Worm (Caenorhabditis elegans) whole organism, L3 larva: ENCODE measurements around the gene rps-30.

ENCODE experiments used
- R02D3.7 ChIP-seq: fragments of 150-350 bp; optimal IDR thresholded peaks from 2 replicates; lab custom pipeline; 2014; ENCODE audit warnings: missing biosample characterization, missing genetic modification characterization
- ZK546.5 ChIP-seq: sonication (generic microtip); optimal IDR thresholded peaks from 2 replicates; lab custom pipeline; 2017; ENCODE audit warnings: missing biosample characterization, missing genetic modification characterization
- ama-1 ChIP-seq: fragments of 150-350 bp; optimal IDR thresholded peaks from 2 replicates; lab custom pipeline; 2018
- ceh-16 ChIP-seq: sonication (generic microtip); optimal IDR thresholded peaks from 2 replicates; lab custom pipeline; 2017; ENCODE audit warnings: missing biosample characterization, missing genetic modification characterization
- ceh-9 ChIP-seq: sonication (generic microtip); optimal IDR thresholded peaks from 2 replicates; lab custom pipeline; 2018; ENCODE audit warnings: missing biosample characterization, missing genetic modification characterization
- egl-5 ChIP-seq: fragments of 150-350 bp; optimal IDR thresholded peaks from 2 replicates; lab custom pipeline; 2017; ENCODE audit warnings: missing biosample characterization, missing genetic modification reagents, missing genetic modification characterization, inconsistent platforms
- elt-1 ChIP-seq: fragments of 150-350 bp; optimal IDR thresholded peaks from 2 replicates; lab custom pipeline; 2014; ENCODE audit warnings: missing biosample characterization, missing genetic modification characterization
- elt-2 ChIP-seq: sonication (generic microtip); optimal IDR thresholded peaks from 2 replicates; lab custom pipeline; 2016; ENCODE audit warnings: missing genetic modification reagents, mild to moderate bottlenecking, missing genetic modification characterization, missing compliant biosample characterization
- elt-3 ChIP-seq, 3 experiments: fragments of 150-350 bp in 1 of 3; sonication (generic microtip) in 2 of 3; optimal IDR thresholded peaks; 2 replicates in 2 of 3; 4 replicates in 1 of 3; lab custom pipeline; 2014 to 2017; ENCODE audit warnings: missing biosample characterization in 3 of 3, missing genetic modification characterization in 3 of 3
- fkh-10 ChIP-seq: sonication (generic microtip); optimal IDR thresholded peaks from 2 replicates; lab custom pipeline; 2017; ENCODE audit warnings: missing biosample characterization, missing genetic modification reagents, missing genetic modification characterization
- fkh-2 ChIP-seq: fragments of 150-350 bp; optimal IDR thresholded peaks from 2 replicates; lab custom pipeline; 2014; ENCODE audit warnings: missing biosample characterization, missing genetic modification reagents, missing genetic modification characterization
- hmg-11 ChIP-seq: sonication (generic microtip); optimal IDR thresholded peaks from 2 replicates; lab custom pipeline; 2016; ENCODE audit warnings: missing genetic modification characterization, missing compliant biosample characterization
- lin-15B ChIP-seq: fragments of 150-350 bp; optimal IDR thresholded peaks from 2 replicates; lab custom pipeline; 2014; ENCODE audit warnings: missing biosample characterization, missing genetic modification characterization
- lin-39 ChIP-seq: fragments of 150-350 bp; optimal IDR thresholded peaks from 2 replicates; lab custom pipeline; 2018; ENCODE audit warnings: missing biosample characterization, missing genetic modification reagents, missing genetic modification characterization
- mdl-1 ChIP-seq: fragments of 150-350 bp; optimal IDR thresholded peaks from 2 replicates; lab custom pipeline; 2014; ENCODE audit warnings: missing biosample characterization, missing genetic modification characterization
- mml-1 ChIP-seq: fragments of 150-350 bp; sonication (generic microtip); optimal IDR thresholded peaks from 3 replicates; lab custom pipeline; 2014; ENCODE audit warnings: missing biosample characterization, missing genetic modification characterization
- nfya-1 ChIP-seq: sonication (generic microtip); optimal IDR thresholded peaks from 2 replicates; lab custom pipeline; 2017; ENCODE audit warnings: missing genetic modification characterization, mild to moderate bottlenecking, missing compliant biosample characterization, antibody characterized with exemption, moderate library complexity; ENCODE audit not compliant: insufficient read depth
- nhr-11 ChIP-seq: fragments of 150-350 bp; optimal IDR thresholded peaks from 2 replicates; lab custom pipeline; 2014; ENCODE audit warnings: missing biosample characterization, missing genetic modification characterization
- nhr-23 ChIP-seq: fragments of 150-350 bp; optimal IDR thresholded peaks from 2 replicates; lab custom pipeline; 2014; ENCODE audit warnings: missing biosample characterization, missing genetic modification reagents, missing genetic modification characterization
- nhr-237 ChIP-seq: fragments of 150-350 bp; optimal IDR thresholded peaks from 2 replicates; lab custom pipeline; 2014; ENCODE audit warnings: missing biosample characterization, missing genetic modification characterization
- nhr-25 ChIP-seq: sonication (generic microtip); optimal IDR thresholded peaks from 2 replicates; lab custom pipeline; 2017; ENCODE audit warnings: missing biosample characterization, missing genetic modification characterization
- nhr-28 ChIP-seq: fragments of 150-350 bp; optimal IDR thresholded peaks from 2 replicates; lab custom pipeline; 2014; ENCODE audit warnings: missing biosample characterization, missing genetic modification characterization
- nhr-67 ChIP-seq: fragments of 150-350 bp; optimal IDR thresholded peaks from 2 replicates; lab custom pipeline; 2014; ENCODE audit warnings: missing biosample characterization, missing genetic modification characterization
- nhr-76 ChIP-seq: fragments of 150-350 bp; sonication (generic microtip); optimal IDR thresholded peaks from 5 replicates; lab custom pipeline; 2014; ENCODE audit warnings: missing biosample characterization, missing genetic modification characterization
- nhr-77 ChIP-seq: fragments of 150-350 bp; optimal IDR thresholded peaks from 2 replicates; lab custom pipeline; 2014; ENCODE audit warnings: missing biosample characterization, missing genetic modification characterization
- pha-4 ChIP-seq: fragments of 150-350 bp; optimal IDR thresholded peaks from 2 replicates; lab custom pipeline; 2014; ENCODE audit warnings: missing biosample characterization, missing genetic modification reagents, missing genetic modification characterization
- pqm-1 ChIP-seq: fragments of 150-350 bp; optimal IDR thresholded peaks from 2 replicates; lab custom pipeline; 2017; ENCODE audit warnings: missing biosample characterization, missing genetic modification characterization, inconsistent platforms
- sea-2 ChIP-seq: fragments of 150-350 bp; sonication (generic microtip); optimal IDR thresholded peaks from 4 replicates; lab custom pipeline; 2014; ENCODE audit warnings: missing biosample characterization, missing genetic modification reagents, missing genetic modification characterization
- snpc-4 ChIP-seq: fragments of 150-350 bp; optimal IDR thresholded peaks from 2 replicates; lab custom pipeline; 2014; ENCODE audit warnings: missing biosample characterization, missing genetic modification characterization
- unc-39 ChIP-seq: sonication (generic microtip); optimal IDR thresholded peaks from 4 replicates; lab custom pipeline; 2017; ENCODE audit warnings: missing biosample characterization, missing genetic modification characterization
- unc-62 ChIP-seq: fragments of 150-350 bp; sonication (generic microtip); optimal IDR thresholded peaks from 4 replicates; lab custom pipeline; 2014; ENCODE audit warnings: missing biosample characterization, missing genetic modification reagents, missing genetic modification characterization
- zag-1 ChIP-seq: fragments of 150-350 bp; optimal IDR thresholded peaks from 2 replicates; lab custom pipeline; 2014; ENCODE audit warnings: missing biosample characterization, missing genetic modification characterization
- ztf-4 ChIP-seq: fragments of 150-350 bp; optimal IDR thresholded peaks from 2 replicates; lab custom pipeline; 2014; ENCODE audit warnings: missing biosample characterization, missing genetic modification characterization

The rps-30 gene

DNA sequence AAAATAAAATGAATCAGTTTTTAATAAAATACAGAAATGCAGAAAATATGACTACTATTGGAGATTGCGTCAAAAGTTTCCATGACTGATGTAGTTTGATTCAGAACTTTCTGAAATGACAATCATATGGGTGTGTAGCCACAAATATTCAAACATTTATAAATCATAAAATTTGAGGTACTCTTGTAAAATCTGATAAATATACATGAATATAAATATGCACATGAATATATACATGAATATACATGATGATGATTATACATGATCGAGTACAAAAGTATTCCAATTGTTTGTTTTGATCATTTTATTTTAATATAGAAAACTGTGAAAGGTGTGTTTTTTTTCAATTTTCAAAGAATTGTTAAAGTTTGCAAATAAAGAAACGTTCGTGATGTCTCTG lies 21.8 kb upstream of the rps-30 start, which contains the start of gene T05B11.4:
TSS of gene T05B11.4 (minus strand) at position 101 of the 400 bp plus-strand sequence.
- no peak for TF ChIP-seq pqm-1 (tag; lab: Kevin White, UChicago)

DNA sequence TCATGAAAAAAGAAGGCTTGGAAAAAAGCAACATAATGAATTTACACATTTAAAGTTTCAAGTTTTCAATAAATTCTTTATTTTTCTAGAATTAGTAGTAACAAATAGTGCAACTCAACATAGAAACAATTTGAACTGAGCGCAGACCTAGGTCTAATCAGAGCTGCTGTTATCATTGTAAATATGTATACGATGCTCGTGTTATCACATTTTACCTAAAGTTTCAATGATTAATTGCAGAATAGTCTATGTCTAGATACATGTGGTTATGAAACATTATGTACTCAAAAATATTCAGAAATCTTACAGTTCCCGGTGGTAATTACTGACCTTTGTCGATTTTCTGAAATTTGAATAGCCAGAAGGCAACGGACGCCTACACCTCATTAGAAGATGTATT lies 20.4 kb upstream of the rps-30 start:
- TF ChIP-seq lin-39 (tag; lab: Kevin White, UChicago): no peak
- TF ChIP-seq ztf-4 (tag; lab: Kevin White, UChicago): no peak
- TF ChIP-seq nhr-23 (tag; lab: Kevin White, UChicago): no peak
- TF ChIP-seq elt-2 (tag; lab: Kevin White, UChicago): peak; percentile 43
- no peak for TF ChIP-seq nhr-25 (tag; lab: Kevin White, UChicago)
- no peak for TF ChIP-seq ama-1 (lab: Kevin White, UChicago)
- no peak for TF ChIP-seq elt-1 (tag; lab: Kevin White, UChicago)
- peak; percentile 31 for TF ChIP-seq pqm-1 (tag; lab: Kevin White, UChicago)
- TF ChIP-seq unc-39 (tag; lab: Kevin White, UChicago): no peak

DNA sequence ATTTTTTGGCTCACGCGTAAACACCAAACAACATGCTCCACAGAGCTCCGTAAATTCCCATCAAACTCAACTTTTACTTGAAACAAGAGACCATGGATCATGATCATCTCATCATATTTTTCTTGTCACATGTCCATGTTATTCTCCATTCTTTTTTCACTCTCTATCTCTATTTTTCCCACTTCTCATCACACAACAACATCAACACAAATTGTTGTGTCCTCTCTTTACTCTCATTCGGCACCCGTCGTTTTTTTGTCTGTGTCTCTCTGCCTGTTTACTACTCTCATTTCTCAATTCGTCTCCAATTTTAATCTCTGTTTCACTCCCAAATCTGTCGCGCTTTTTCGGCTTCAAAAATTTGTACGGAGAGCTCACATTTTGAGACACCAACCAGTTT lies 17.1 kb upstream of the rps-30 start:
- TF ChIP-seq ceh-16 (tag; lab: Kevin White, UChicago): no peak
- TF ChIP-seq hmg-11 (tag; lab: Kevin White, UChicago): peak; percentile 42
- peak; percentile 57 for TF ChIP-seq nfya-1 (tag; lab: Kevin White, UChicago)
- peak; percentile 38 for TF ChIP-seq fkh-10 (GFP tag; lab: Kevin White, UChicago)
- TF ChIP-seq snpc-4 (tag; lab: Kevin White, UChicago): peak; percentile 46
- TF ChIP-seq nhr-28 (tag; lab: Kevin White, UChicago): no peak
- no peak for TF ChIP-seq zag-1 (tag; lab: Kevin White, UChicago)
- peak; percentile 46 for TF ChIP-seq lin-39 (tag; lab: Kevin White, UChicago)
- TF ChIP-seq lin-15B (tag; lab: Kevin White, UChicago): peak; percentile 23
- TF ChIP-seq mdl-1 (tag; lab: Kevin White, UChicago): peak; percentile 73
- peak; percentile 67 for TF ChIP-seq unc-62
- peak; percentile 31 for TF ChIP-seq nhr-23 (tag; lab: Kevin White, UChicago)
- no peak for TF ChIP-seq nhr-11
- peak; percentile 61 for TF ChIP-seq pha-4 (tag; lab: Kevin White, UChicago)
- no peak for TF ChIP-seq nhr-237 (tag; lab: Kevin White, UChicago)
- peak; percentile 30 for TF ChIP-seq elt-1 (tag; lab: Kevin White, UChicago)
- TF ChIP-seq egl-5 (tag; lab: Kevin White, UChicago): peak; percentile 79

DNA sequence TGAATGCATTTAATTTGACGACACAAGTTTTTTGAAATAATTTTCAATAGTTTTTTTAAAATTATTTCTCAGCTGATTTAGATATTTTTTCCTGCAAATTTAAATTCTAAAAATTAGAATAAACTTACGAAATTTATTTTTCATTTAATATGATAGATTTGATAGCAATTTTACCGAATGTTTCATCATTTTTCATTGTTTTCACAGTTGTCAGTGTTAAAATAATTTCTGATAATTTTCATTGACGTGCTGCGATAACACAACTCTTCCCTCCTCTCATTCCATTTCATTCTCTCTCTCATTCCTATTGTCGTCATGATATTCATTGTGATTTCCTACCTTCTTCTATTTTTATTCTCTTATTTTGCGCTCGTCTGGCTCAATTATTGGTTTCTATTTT lies 16.2 kb upstream of the rps-30 start, which contains the start of gene hint-3:
TSS of gene hint-3 (plus strand) at position 301 of the 400 bp plus-strand sequence.
- no peak for TF ChIP-seq hmg-11 (tag; lab: Kevin White, UChicago)
- no peak for TF ChIP-seq mml-1 (tag; lab: Kevin White, UChicago)
- no peak for TF ChIP-seq pha-4 (tag; lab: Kevin White, UChicago)
- no peak for TF ChIP-seq ZK546.5 (tag; lab: Kevin White, UChicago)
- TF ChIP-seq elt-2 (tag; lab: Kevin White, UChicago): peak; percentile 36
- no peak for TF ChIP-seq nhr-28 (tag; lab: Kevin White, UChicago)

ce11 chrV:7761906-7762305 lies 14.5 kb upstream of the rps-30 start:
- TF ChIP-seq nfya-1 (tag; lab: Kevin White, UChicago): peak; percentile 83
- no peak for TF ChIP-seq ceh-9 (tag; lab: Kevin White, UChicago)
- TF ChIP-seq, all 47 proteins: peak for 1

DNA sequence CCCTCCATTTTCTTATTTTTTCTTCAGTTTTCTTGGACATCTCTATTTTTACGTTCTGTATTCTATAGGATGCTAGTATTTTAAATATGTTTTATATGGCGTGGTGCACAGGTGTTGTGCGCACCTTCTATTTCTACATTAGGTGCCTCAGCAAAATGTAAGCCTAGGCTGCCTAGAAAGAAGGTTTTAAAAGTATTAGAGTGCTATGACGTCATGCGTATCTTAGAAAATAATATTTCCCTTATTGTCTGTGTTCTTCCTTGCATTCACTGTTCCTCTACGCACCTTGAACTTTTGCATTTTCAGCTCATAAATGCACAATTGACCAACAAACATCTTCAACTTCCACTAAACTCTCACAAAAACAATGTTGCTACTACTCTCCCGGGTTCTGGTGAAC lies 5.4 kb upstream of the rps-30 start, which contains the start of gene frpr-3:
TSS of gene frpr-3 (plus strand) at position 301 of the 400 bp plus-strand sequence.
- no peak for TF ChIP-seq mml-1 (tag; lab: Kevin White, UChicago)
- no peak for TF ChIP-seq hmg-11 (tag; lab: Kevin White, UChicago)
- TF ChIP-seq snpc-4 (tag; lab: Kevin White, UChicago): no peak
- no peak for TF ChIP-seq nhr-25 (tag; lab: Kevin White, UChicago)
- no peak for TF ChIP-seq elt-1 (tag; lab: Kevin White, UChicago)
- no peak for TF ChIP-seq ceh-9 (tag; lab: Kevin White, UChicago)
- TF ChIP-seq, all 47 proteins: peak for 0

ce11 chrV:7773647-7774046 lies 2.7 kb upstream of the rps-30 start:
- TF ChIP-seq elt-3 (tag; optimal IDR thresholded peaks at IDR 0.05; lab: Kevin White, UChicago): no peak
- TF ChIP-seq R02D3.7 (tag; lab: Kevin White, UChicago): no peak
- no peak for TF ChIP-seq nfya-1 (tag; lab: Kevin White, UChicago)
- TF ChIP-seq snpc-4 (tag; lab: Kevin White, UChicago): no peak
- no peak for TF ChIP-seq nhr-67 (tag; lab: Kevin White, UChicago)
- TF ChIP-seq pha-4 (tag; lab: Kevin White, UChicago): no peak
- no peak for TF ChIP-seq elt-2 (tag; lab: Kevin White, UChicago)
- TF ChIP-seq nhr-23 (tag; lab: Kevin White, UChicago): no peak
- TF ChIP-seq nhr-76: no peak
- TF ChIP-seq mml-1 (tag; lab: Kevin White, UChicago): no peak
- no peak for TF ChIP-seq nhr-237 (tag; lab: Kevin White, UChicago)
- no peak for TF ChIP-seq mdl-1 (tag; lab: Kevin White, UChicago)
- TF ChIP-seq nhr-28 (tag; lab: Kevin White, UChicago): no peak
- no peak for TF ChIP-seq nhr-77 (tag; lab: Kevin White, UChicago)
- no peak for TF ChIP-seq lin-39 (tag; lab: Kevin White, UChicago)
- TF ChIP-seq sea-2 (GFP tag; lab: Kevin White, UChicago): no peak
- no peak for TF ChIP-seq fkh-2
